Fruit fly (Drosophila melanogaster) S2 (cell line): ENCODE data around the gene CG6048.

ENCODE experiments used
- CG8478 ChIP-seq: fragments of >200 bp; optimal IDR thresholded peaks from 2 replicates; lab custom pipeline; 2018
- CTCF ChIP-seq, 2 experiments: fragments of >200 bp; optimal IDR thresholded peaks; 2 replicates each; lab custom pipeline; 2018

DNA sequence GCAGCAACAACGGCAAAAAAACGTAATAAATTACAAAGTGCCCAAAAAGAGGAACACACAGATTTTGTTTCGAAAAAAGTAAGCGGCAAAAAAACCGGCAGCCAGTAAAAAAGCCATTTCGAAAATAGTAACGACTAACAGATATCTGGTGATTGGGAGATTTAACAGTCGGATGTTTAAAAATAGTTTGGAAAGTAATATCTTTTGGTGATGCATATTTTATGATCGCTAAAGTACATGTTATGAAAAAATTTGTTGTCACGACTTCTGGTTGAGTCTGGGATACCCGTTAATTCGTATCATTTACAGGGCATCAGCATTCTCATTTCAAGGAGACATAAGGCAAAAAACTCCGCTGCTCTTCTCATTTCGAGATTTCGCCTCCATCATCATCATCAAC is 29.2 kb upstream of the CG6048 start:
- TF ChIP-seq CTCF (optimal IDR thresholded peaks at IDR 0.05; lab: Kevin White, UChicago) (no peak), CG8478 (lab: Kevin White, UChicago) (no peak)
